Fruit fly (Drosophila melanogaster): ENCODE results near the gene CG3345.

CG3345 gene

DNA sequence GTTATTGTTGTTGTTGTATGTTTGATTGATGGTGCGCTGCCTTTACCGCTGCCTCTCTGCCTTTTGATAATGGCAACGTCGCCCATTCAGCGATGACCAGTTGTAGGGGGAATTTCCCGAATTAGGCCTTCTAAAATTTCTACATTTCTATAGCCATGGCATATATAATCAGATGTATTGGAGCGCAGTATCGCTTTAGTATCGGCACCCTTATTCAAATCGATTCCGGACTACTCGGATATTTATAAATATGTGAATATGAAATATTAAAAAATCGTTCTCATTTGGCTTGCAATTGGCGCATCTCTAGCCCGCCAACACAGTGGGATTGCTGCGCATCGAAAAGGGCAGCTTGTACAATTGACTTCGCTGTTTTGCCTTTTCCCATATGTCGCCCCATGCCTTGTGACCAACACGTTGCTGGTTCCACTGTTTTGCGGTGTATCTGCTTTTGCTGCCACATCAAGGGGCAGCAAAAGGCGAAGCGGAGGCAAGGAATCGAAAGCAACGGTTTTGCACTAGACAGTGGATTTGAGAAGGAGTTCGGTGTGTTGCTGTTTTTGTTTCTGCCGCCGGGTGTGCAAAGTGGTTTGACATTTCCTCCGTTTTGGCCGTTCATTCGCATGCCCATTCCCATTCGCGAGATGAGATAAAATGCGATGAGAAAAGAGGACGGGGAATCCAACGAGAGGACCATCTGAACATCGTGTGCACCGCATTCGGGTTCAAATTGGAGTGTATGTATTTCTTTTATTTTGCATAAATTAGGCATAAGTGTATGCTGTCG is 44.1 kb upstream of the CG3345 start (continued):
- TF ChIP-seq Taf1 (GFP tag; IDR thresholded peaks at IDR 0.05) (peak; percentile 42; the same call in 1 of the 2 replicates), caup (GFP tag; optimal IDR thresholded peaks at IDR 0.05; ENCODE audit: severe bottlenecking) (peak; percentile 45), twi (tag; optimal IDR thresholded peaks at IDR 0.05) (peak; percentile 14), fd64A (GFP tag; optimal IDR thresholded peaks at IDR 0.05) (no peak), CG15073 (GFP tag; optimal IDR thresholded peaks at IDR 0.05) (no peak), tup (GFP tag; optimal IDR thresholded peaks at IDR 0.05) (peak; percentile 48), gsb (GFP tag; IDR thresholded peaks at IDR 0.05) (0 out of 2 replicates have a peak, but pooled peaks have one; percentile 24), CG5245 (GFP tag; optimal IDR thresholded peaks at IDR 0.05) (peak; percentile 39), CG3847 (GFP tag; IDR thresholded peaks at IDR 0.05) (peak; percentile 52), jigr1 (GFP tag; IDR thresholded peaks at IDR 0.05) (0 out of 3 replicates have a peak, but pooled peaks have one; percentile 16), zfh2 (GFP tag; optimal IDR thresholded peaks at IDR 0.05) (peak; percentile 8), Hand (GFP tag; optimal IDR thresholded peaks at IDR 0.05) (peak; percentile 66), CG12219 (GFP tag; optimal IDR thresholded peaks at IDR 0.05) (peak; percentile 47), Dll (GFP tag; IDR thresholded peaks at IDR 0.05; ENCODE audit: partially characterized antibody) (no peak), CG1603 (tag; optimal IDR thresholded peaks at IDR 0.05) (peak; percentile 55), CG10321 (GFP tag; IDR thresholded peaks at IDR 0.05) (no peak), crol (GFP tag; IDR thresholded peaks at IDR 0.05) (no peak; the same call in none of the 2 replicates), CG31388 (GFP tag; optimal IDR thresholded peaks at IDR 0.05) (no peak), seq (GFP tag; IDR thresholded peaks at IDR 0.05) (0 out of 2 replicates have a peak, but pooled peaks have one; percentile 25), CG3726 (GFP tag; IDR thresholded peaks at IDR 0.05) (0 out of 3 replicates have a peak, but pooled peaks have one; percentile 60), zen (tag; optimal IDR thresholded peaks at IDR 0.05) (no peak), fu2 (GFP tag; optimal IDR thresholded peaks at IDR 0.05) (no peak), CG2202 (tag; optimal IDR thresholded peaks at IDR 0.05) (peak; percentile 36), Six4 (GFP tag; optimal IDR thresholded peaks at IDR 0.05) (no peak), Antp (GFP tag; optimal IDR thresholded peaks at IDR 0.05) (peak; percentile 67), CG18011 (GFP tag; optimal IDR thresholded peaks at IDR 0.05) (no peak), Dad (GFP tag; optimal IDR thresholded peaks at IDR 0.05) (peak; percentile 33), bsh (GFP tag; optimal IDR thresholded peaks at IDR 0.05) (peak; percentile 56 to 75), CG2116 (GFP tag; optimal IDR thresholded peaks at IDR 0.05) (peak; percentile 21), crp (GFP tag; optimal IDR thresholded peaks at IDR 0.05) (no peak), CG12769 (tag; optimal IDR thresholded peaks at IDR 0.05) (peak; percentile 77), ab (GFP tag; optimal IDR thresholded peaks at IDR 0.05) (no peak), CG17361 (GFP tag; IDR thresholded peaks at IDR 0.05) (no peak; the same call in none of the 3 replicates), lab (GFP tag; optimal IDR thresholded peaks at IDR 0.05) (peak; percentile 84), CG4282 (GFP tag; optimal IDR thresholded peaks at IDR 0.05) (peak; percentile 37), B-H1 (GFP tag; IDR thresholded peaks at IDR 0.05) (0 out of 3 replicates have a peak, but pooled peaks have one; percentile 48), CG1233 (GFP tag; optimal IDR thresholded peaks at IDR 0.05) (no peak), CG11560 (tag; IDR thresholded peaks at IDR 0.05) (no peak), CG1529 (GFP tag; optimal IDR thresholded peaks at IDR 0.05) (peak; percentile 50), CG9876 (GFP tag; optimal IDR thresholded peaks at IDR 0.05) (no peak), tin (GFP tag; optimal IDR thresholded peaks at IDR 0.05) (peak; percentile 53), stwl (tag; optimal IDR thresholded peaks at IDR 0.05) (no peak), CG6654 (GFP tag; optimal IDR thresholded peaks at IDR 0.05) (no peak), tna (GFP tag; IDR thresholded peaks at IDR 0.05; ENCODE audit: partially characterized antibody) (no peak), Elba2 (GFP tag; optimal IDR thresholded peaks at IDR 0.05) (no peak), CG6813 (GFP tag; optimal IDR thresholded peaks at IDR 0.05) (peak; percentile 42), z (GFP tag; IDR thresholded peaks at IDR 0.05) (no peak; the same call in 2 of the 3 replicates), usp (GFP tag; optimal IDR thresholded peaks at IDR 0.05) (no peak)
